Worm (Caenorhabditis elegans) whole organism, L4 larva: ENCODE measurements around the gene nhr-155.

Experiments used
- D1046.2 ChIP-seq: fragments of 200-800 bp; sonication (Bioruptor generic); IDR thresholded peaks from 2 replicates; pipeline ENCODE4 v1.3.6; 2022; ENCODE audit warnings: missing genetic modification characterization, missing compliant biosample characterization
- F10B5.3 ChIP-seq: sonication (generic microtip); optimal IDR thresholded peaks from 2 replicates; lab custom pipeline; 2016; ENCODE audit warnings: mild to moderate bottlenecking, missing genetic modification characterization, missing compliant biosample characterization
- F37D6.2 ChIP-seq: sonication (generic microtip); optimal IDR thresholded peaks from 2 replicates; lab custom pipeline; 2016; ENCODE audit warnings: mild to moderate bottlenecking, missing genetic modification characterization, missing compliant biosample characterization
- F49E8.2 ChIP-seq: sonication (generic microtip); optimal IDR thresholded peaks from 2 replicates; lab custom pipeline; 2016; ENCODE audit warnings: missing compliant biosample characterization, mild to moderate bottlenecking, missing genetic modification characterization, borderline replicate concordance
- Y5F2A.4 ChIP-seq: fragments of 200-800 bp; sonication (Bioruptor generic); optimal IDR thresholded peaks from 2 replicates; lab custom pipeline; 2018; ENCODE audit warnings: mild to moderate bottlenecking, missing genetic modification characterization, missing compliant biosample characterization
- ZK546.5 ChIP-seq, 2 experiments: sonication (generic microtip); optimal IDR thresholded peaks; 2 replicates each; lab custom pipeline; 2017; ENCODE audit warnings: missing biosample characterization in 2 of 2, missing genetic modification characterization in 2 of 2
- ama-1 ChIP-seq: fragments of 150-350 bp; optimal IDR thresholded peaks from 2 replicates; lab custom pipeline; 2014; ENCODE audit warnings: inconsistent platforms, mixed read lengths
- ceh-20 ChIP-seq: fragments of 200-800 bp; sonication (Bioruptor generic); IDR thresholded peaks from 2 replicates; pipeline ENCODE4 v1.3.6; 2022; ENCODE audit warnings: missing genetic modification reagents, missing genetic modification characterization, missing compliant biosample characterization
- ceh-28 ChIP-seq: fragments of 150-350 bp; optimal IDR thresholded peaks from 2 replicates; lab custom pipeline; 2014; ENCODE audit warnings: missing biosample characterization, missing genetic modification reagents, missing genetic modification characterization
- ceh-32 ChIP-seq: sonication (generic microtip); optimal IDR thresholded peaks from 2 replicates; lab custom pipeline; 2016; ENCODE audit warnings: mild to moderate bottlenecking, missing genetic modification characterization, missing compliant biosample characterization; ENCODE audit not compliant: poor library complexity
- ceh-44 ChIP-seq: fragments of 200-800 bp; sonication (Bioruptor generic); IDR thresholded peaks from 2 replicates; pipeline ENCODE4 v1.3.6; 2022; ENCODE audit warnings: missing genetic modification reagents, missing genetic modification characterization, missing compliant biosample characterization
- cey-2 ChIP-seq: sonication (generic microtip); optimal IDR thresholded peaks from 3 replicates; lab custom pipeline; 2017; ENCODE audit warnings: missing genetic modification characterization, mild to moderate bottlenecking, missing compliant biosample characterization, antibody characterized with exemption, borderline replicate concordance; ENCODE audit not compliant: insufficient read depth
- daf-16 ChIP-seq, 3 experiments: sonication (generic microtip); optimal IDR thresholded peaks; 2 replicates each; lab custom pipeline; 2016 to 2017; ENCODE audit warnings: missing genetic modification characterization in 3 of 3, missing genetic modification reagents in 3 of 3, mild to moderate bottlenecking in 2 of 3, missing compliant biosample characterization in 2 of 3, missing biosample characterization in 1 of 3, moderate library complexity in 1 of 3
- daf-19 ChIP-seq: fragments of 200-800 bp; sonication (Bioruptor generic); conservative IDR thresholded peaks from 2 replicates; pipeline ENCODE4 v1.3.6; 2022; ENCODE audit warnings: missing genetic modification characterization, missing compliant biosample characterization
- dmd-6 ChIP-seq: fragments of 200-800 bp; sonication (Bioruptor generic); IDR thresholded peaks from 2 replicates; pipeline ENCODE4 v1.3.6; 2022; ENCODE audit warnings: missing genetic modification reagents, missing genetic modification characterization, missing compliant biosample characterization
- dmd-8 ChIP-seq: fragments of 200-800 bp; sonication (Bioruptor generic); IDR thresholded peaks from 2 replicates; pipeline ENCODE4 v1.3.6; 2022; ENCODE audit warnings: missing genetic modification characterization, missing compliant biosample characterization
- dpl-1 ChIP-seq: fragments of 150-350 bp; optimal IDR thresholded peaks from 2 replicates; lab custom pipeline; 2014; ENCODE audit warnings: missing biosample characterization, missing genetic modification reagents, missing genetic modification characterization
- duxl-1 ChIP-seq: sonication (generic microtip); optimal IDR thresholded peaks from 2 replicates; lab custom pipeline; 2016; ENCODE audit warnings: mild to moderate bottlenecking, missing genetic modification characterization, moderate library complexity, missing compliant biosample characterization; ENCODE audit not compliant: poor library complexity
- dve-1 ChIP-seq: sonication (generic microtip); optimal IDR thresholded peaks from 2 replicates; lab custom pipeline; 2017; ENCODE audit warnings: antibody characterized with exemption, mild to moderate bottlenecking, missing genetic modification characterization, missing compliant biosample characterization; ENCODE audit not compliant: insufficient read depth
- fkh-10 ChIP-seq: fragments of 150-350 bp; optimal IDR thresholded peaks from 2 replicates; lab custom pipeline; 2014; ENCODE audit warnings: missing biosample characterization, missing genetic modification reagents, missing genetic modification characterization
- gei-8 ChIP-seq: fragments of 200-800 bp; sonication (Bioruptor generic); optimal IDR thresholded peaks from 2 replicates; lab custom pipeline; 2018; ENCODE audit warnings: mild to moderate bottlenecking, missing genetic modification characterization, missing compliant biosample characterization
- hif-1 ChIP-seq, 2 experiments: sonication (generic microtip); optimal IDR thresholded peaks; 2 replicates each; lab custom pipeline; 2016 to 2017; ENCODE audit warnings: missing compliant biosample characterization in 2 of 2, missing genetic modification characterization in 2 of 2, missing genetic modification reagents in 2 of 2, missing genotype in 2 of 2, mild to moderate bottlenecking in 1 of 2
- hlh-30 ChIP-seq: sonication (generic microtip); optimal IDR thresholded peaks from 2 replicates; lab custom pipeline; 2017; ENCODE audit warnings: antibody characterized with exemption, mild to moderate bottlenecking, missing genetic modification characterization, missing compliant biosample characterization; ENCODE audit not compliant: insufficient read depth
- lin-1 ChIP-seq: fragments of 200-800 bp; sonication (Bioruptor generic); IDR thresholded peaks from 2 replicates; pipeline ENCODE4 v1.3.6; 2022; ENCODE audit warnings: missing genetic modification reagents, missing genetic modification characterization, missing compliant biosample characterization
- lin-15B ChIP-seq: fragments of 150-350 bp; sonication (generic microtip); optimal IDR thresholded peaks from 3 replicates; lab custom pipeline; 2014; ENCODE audit warnings: missing biosample characterization, missing genetic modification characterization
- lin-29 ChIP-seq: fragments of 200-800 bp; sonication (Bioruptor generic); IDR thresholded peaks from 2 replicates; pipeline ENCODE4 v1.3.6; 2022; ENCODE audit warnings: missing genetic modification reagents, missing genetic modification characterization, missing compliant biosample characterization
- lin-38 ChIP-seq: fragments of 200-800 bp; sonication (Bioruptor generic); IDR thresholded peaks from 2 replicates; pipeline ENCODE4 v1.3.6; 2022; ENCODE audit warnings: missing genetic modification reagents, missing genetic modification characterization, missing compliant biosample characterization
- lin-39 ChIP-seq: fragments of 150-350 bp; optimal IDR thresholded peaks from 2 replicates; lab custom pipeline; 2014; ENCODE audit warnings: missing biosample characterization, missing genetic modification reagents, missing genetic modification characterization
- lir-3 ChIP-seq: sonication (generic microtip); optimal IDR thresholded peaks from 2 replicates; lab custom pipeline; 2016; ENCODE audit warnings: mild to moderate bottlenecking, missing genetic modification characterization, missing compliant biosample characterization
- lsy-2 ChIP-seq, 2 experiments: fragments of 150-350 bp in 1 of 2; sonication (generic microtip) in 1 of 2; optimal IDR thresholded peaks; 2 replicates each; lab custom pipeline; 2014 to 2017; ENCODE audit warnings: missing biosample characterization in 2 of 2, missing genetic modification characterization in 2 of 2
- mdl-1 ChIP-seq, 2 experiments: fragments of 150-350 bp in 1 of 2; sonication (generic microtip) in 1 of 2; optimal IDR thresholded peaks; 2 replicates each; lab custom pipeline; 2014 to 2017; ENCODE audit warnings: missing biosample characterization in 2 of 2, missing genetic modification characterization in 2 of 2
- mdt-29 ChIP-seq: fragments of 200-800 bp; sonication (Bioruptor generic); IDR thresholded peaks from 2 replicates; pipeline ENCODE4 v1.3.6; 2022; ENCODE audit warnings: missing genetic modification reagents, missing genetic modification characterization, missing compliant biosample characterization
- mep-1 ChIP-seq: fragments of 150-350 bp; sonication (generic microtip); optimal IDR thresholded peaks from 3 replicates; lab custom pipeline; 2014; ENCODE audit warnings: missing biosample characterization, missing genetic modification characterization
- mes-2 ChIP-seq: sonication (generic microtip); optimal IDR thresholded peaks from 2 replicates; lab custom pipeline; 2016; ENCODE audit warnings: missing genotype, mild to moderate bottlenecking, missing genetic modification characterization, missing compliant biosample characterization; ENCODE audit not compliant: poor library complexity, severe bottlenecking
- mxl-2 ChIP-seq: fragments of 200-800 bp; sonication (Bioruptor generic); conservative IDR thresholded peaks from 2 replicates; pipeline ENCODE4 v1.3.6; 2022; ENCODE audit warnings: missing genetic modification reagents, missing genetic modification characterization, missing compliant biosample characterization
- nhr-10 ChIP-seq: fragments of 150-350 bp; optimal IDR thresholded peaks from 2 replicates; lab custom pipeline; 2014; ENCODE audit warnings: missing biosample characterization, missing genetic modification characterization
- nhr-11 ChIP-seq: fragments of 150-350 bp; optimal IDR thresholded peaks from 2 replicates; lab custom pipeline; 2014; ENCODE audit warnings: missing biosample characterization, missing genetic modification characterization
- nhr-111 ChIP-seq: fragments of 200-800 bp; sonication (Bioruptor generic); optimal IDR thresholded peaks from 2 replicates; lab custom pipeline; 2018; ENCODE audit warnings: mild to moderate bottlenecking, missing genetic modification characterization, missing compliant biosample characterization
- nhr-6 ChIP-seq: fragments of 150-350 bp; optimal IDR thresholded peaks from 2 replicates; lab custom pipeline; 2014; ENCODE audit warnings: missing biosample characterization, missing genetic modification characterization
- nhr-76 ChIP-seq: fragments of 150-350 bp; optimal IDR thresholded peaks from 2 replicates; lab custom pipeline; 2014; ENCODE audit warnings: missing biosample characterization, missing genetic modification characterization
- php-3 ChIP-seq: fragments of 200-800 bp; sonication (Bioruptor generic); IDR thresholded peaks from 2 replicates; pipeline ENCODE4 v1.3.6; 2022; ENCODE audit warnings: missing genetic modification reagents, missing genetic modification characterization, missing compliant biosample characterization
- pqm-1 ChIP-seq: sonication (generic microtip); optimal IDR thresholded peaks from 2 replicates; lab custom pipeline; 2017; ENCODE audit warnings: missing biosample characterization, missing genetic modification characterization
- sdz-12 ChIP-seq: fragments of 200-800 bp; sonication (Bioruptor generic); optimal IDR thresholded peaks from 2 replicates; lab custom pipeline; 2018; ENCODE audit warnings: mild to moderate bottlenecking, missing genetic modification characterization, missing compliant biosample characterization
- set-16 ChIP-seq: fragments of 200-800 bp; sonication (Bioruptor generic); IDR thresholded peaks from 2 replicates; pipeline ENCODE4 v1.3.6; 2022; ENCODE audit warnings: missing genetic modification reagents, missing genetic modification characterization, missing compliant biosample characterization
- skn-1 ChIP-seq: fragments of 150-350 bp; optimal IDR thresholded peaks from 2 replicates; lab custom pipeline; 2014; ENCODE audit warnings: missing biosample characterization, missing genetic modification characterization
- snpc-1.2 ChIP-seq: fragments of 200-800 bp; sonication (Bioruptor generic); IDR thresholded peaks from 2 replicates; pipeline ENCODE4 v1.3.6; 2022; ENCODE audit warnings: missing genetic modification reagents, missing genetic modification characterization, missing compliant biosample characterization
- snpc-4 ChIP-seq: fragments of 150-350 bp; optimal IDR thresholded peaks from 2 replicates; lab custom pipeline; 2014; ENCODE audit warnings: missing biosample characterization, missing genetic modification characterization
- tag-97 ChIP-seq: fragments of 200-800 bp; sonication (Bioruptor generic); IDR thresholded peaks from 2 replicates; pipeline ENCODE4 v1.3.6; 2022; ENCODE audit warnings: missing genetic modification characterization, missing compliant biosample characterization
- tra-1 ChIP-seq: fragments of 200-800 bp; sonication (Bioruptor generic); IDR thresholded peaks from 2 replicates; pipeline ENCODE4 v1.3.6; 2022; ENCODE audit warnings: missing genetic modification reagents, missing genetic modification characterization, missing compliant biosample characterization
- unc-39 ChIP-seq: sonication (generic microtip); optimal IDR thresholded peaks from 2 replicates; lab custom pipeline; 2017; ENCODE audit warnings: missing biosample characterization, missing genetic modification characterization
- ztf-7 ChIP-seq: fragments of 150-350 bp; optimal IDR thresholded peaks from 2 replicates; lab custom pipeline; 2014; ENCODE audit warnings: missing biosample characterization, missing genetic modification characterization

The nhr-155 gene

ce11 chrV:532046-532445, 7.2 kb upstream of the nhr-155 start, which contains the start of gene nhr-58 (continued):
- TF ChIP-seq F37D6.2 (no peak), ceh-32 (tag; lab: Kevin White, UChicago) (no peak), F49E8.2 (no peak), tra-1 (GFP tag; lab: Robert Waterston, UW) (no peak), nhr-6 (tag; lab: Kevin White, UChicago) (peak; percentile 79), F10B5.3 (no peak), lir-3 (tag; lab: Kevin White, UChicago) (no peak), lin-15B (tag; lab: Kevin White, UChicago) (no peak), nhr-111 (GFP tag; lab: Kevin White, UChicago) (no peak), nhr-76 (tag; lab: Kevin White, UChicago) (peak; percentile 32), D1046.2 (no peak), dve-1 (tag; lab: Kevin White, UChicago) (peak; percentile 94), lin-38 (GFP tag; lab: Robert Waterston, UW) (no peak), duxl-1 (peak; percentile 32), unc-39 (no peak), nhr-10 (tag; lab: Kevin White, UChicago) (peak; percentile 59), dmd-8 (GFP tag; lab: Robert Waterston, UW) (no peak), daf-16 (GFP tag; optimal IDR thresholded peaks at IDR 0.05; lab: Kevin White, UChicago) (no peak), daf-16 (tag; optimal IDR thresholded peaks at IDR 0.05; lab: Kevin White, UChicago) (peak; percentile 63), ceh-20 (GFP tag; lab: Robert Waterston, UW) (no peak), pqm-1 (tag; lab: Kevin White, UChicago) (peak; percentile 76), ztf-7 (peak; percentile 77), snpc-4 (no peak), mdl-1 (tag; optimal IDR thresholded peaks at IDR 0.05; lab: Kevin White, UChicago) (peak; percentile 74 to 86), fkh-10 (GFP tag; lab: Kevin White, UChicago) (no peak), dpl-1 (GFP tag; lab: Kevin White, UChicago) (peak; percentile 16), nhr-11 (tag; lab: Kevin White, UChicago) (peak; percentile 69), php-3 (GFP tag; lab: Robert Waterston, UW) (no peak), lsy-2 (tag; optimal IDR thresholded peaks at IDR 0.05; lab: Kevin White, UChicago) (peak in 1 of 2 experiments; percentile 35), hlh-30 (tag; lab: Kevin White, UChicago) (peak; percentile 79), hif-1 (tag; optimal IDR thresholded peaks at IDR 0.05; lab: Kevin White, UChicago) (peak in 1 of 2 experiments; percentile 42), gei-8 (no peak), ceh-28 (tag; lab: Kevin White, UChicago) (no peak), mes-2 (peak; percentile 76), cey-2 (tag; lab: Kevin White, UChicago) (no peak), lin-1 (GFP tag; lab: Robert Waterston, UW) (peak; percentile 90), lin-39 (no peak), ZK546.5 (tag; optimal IDR thresholded peaks at IDR 0.05; lab: Kevin White, UChicago) (no peak), daf-19 (GFP tag; lab: Robert Waterston, UW) (no peak), snpc-1.2 (GFP tag; lab: Robert Waterston, UW) (no peak), mdt-29 (GFP tag; lab: Robert Waterston, UW) (no peak), set-16 (GFP tag; lab: Robert Waterston, UW) (no peak), ceh-44 (no peak), skn-1 (tag; lab: Kevin White, UChicago) (no peak), lin-29 (GFP tag; lab: Robert Waterston, UW) (no peak), sdz-12 (GFP tag; lab: Kevin White, UChicago) (no peak), ama-1 (lab: Kevin White, UChicago) (no peak), dmd-6 (GFP tag; lab: Robert Waterston, UW) (peak; percentile 97), tag-97 (GFP tag; lab: Robert Waterston, UW) (no peak), mxl-2 (GFP tag; lab: Robert Waterston, UW) (no peak), Y5F2A.4 (GFP tag; lab: Kevin White, UChicago) (no peak), mep-1 (tag; lab: Kevin White, UChicago) (no peak)
